Worm (Caenorhabditis elegans) whole organism, L1 larva: ENCODE results near the gene sars-1.

Experiments used
- aly-2 ChIP-seq: fragments of 150-350 bp; optimal IDR thresholded peaks from 2 replicates; lab custom pipeline; 2014; ENCODE audit warnings: missing biosample characterization, missing genetic modification characterization
- ama-1 ChIP-seq: fragments of 150-350 bp; optimal IDR thresholded peaks from 2 replicates; lab custom pipeline; 2014
- efl-3 ChIP-seq: fragments of 200-800 bp; sonication (Bioruptor generic); optimal IDR thresholded peaks from 2 replicates; lab custom pipeline; 2018; ENCODE audit warnings: mild to moderate bottlenecking, missing genetic modification characterization, missing compliant biosample characterization
- egl-27 ChIP-seq, 2 experiments: fragments of 150-350 bp in 1 of 2; sonication (generic microtip); optimal IDR thresholded peaks; 3 replicates each; lab custom pipeline; 2017 to 2018; ENCODE audit warnings: missing biosample characterization in 2 of 2, missing genetic modification characterization in 2 of 2, missing genetic modification reagents in 2 of 2
- fos-1 ChIP-seq: fragments of 150-350 bp; optimal IDR thresholded peaks from 2 replicates; lab custom pipeline; 2014; ENCODE audit warnings: missing biosample characterization, missing genetic modification characterization
- lin-35 ChIP-seq, 2 experiments: fragments of 150-350 bp; optimal IDR thresholded peaks; 2 replicates each; lab custom pipeline; 2014; ENCODE audit warnings: missing biosample characterization in 2 of 2, missing genetic modification characterization in 2 of 2, missing genetic modification reagents in 2 of 2
- nhr-237 ChIP-seq: fragments of 150-350 bp; optimal IDR thresholded peaks from 2 replicates; lab custom pipeline; 2014; ENCODE audit warnings: missing biosample characterization, missing genetic modification characterization
- pax-3 ChIP-seq: fragments of 200-800 bp; sonication (Bioruptor generic); optimal IDR thresholded peaks from 2 replicates; lab custom pipeline; 2018; ENCODE audit warnings: mild to moderate bottlenecking, missing genetic modification characterization, moderate library complexity, missing compliant biosample characterization
- pqm-1 ChIP-seq: sonication (generic microtip); optimal IDR thresholded peaks from 3 replicates; lab custom pipeline; 2017; ENCODE audit warnings: missing biosample characterization, missing genetic modification characterization
- swsn-7 ChIP-seq: sonication (generic microtip); optimal IDR thresholded peaks from 2 replicates; lab custom pipeline; 2016; ENCODE audit warnings: missing genetic modification characterization, missing compliant biosample characterization
- tbx-2 ChIP-seq: sonication (generic microtip); optimal IDR thresholded peaks from 2 replicates; lab custom pipeline; 2016; ENCODE audit warnings: missing genetic modification characterization, missing compliant biosample characterization
- unc-62 ChIP-seq: fragments of 150-350 bp; optimal IDR thresholded peaks from 2 replicates; lab custom pipeline; 2014; ENCODE audit warnings: missing biosample characterization, missing genetic modification reagents, missing genetic modification characterization

DNA sequence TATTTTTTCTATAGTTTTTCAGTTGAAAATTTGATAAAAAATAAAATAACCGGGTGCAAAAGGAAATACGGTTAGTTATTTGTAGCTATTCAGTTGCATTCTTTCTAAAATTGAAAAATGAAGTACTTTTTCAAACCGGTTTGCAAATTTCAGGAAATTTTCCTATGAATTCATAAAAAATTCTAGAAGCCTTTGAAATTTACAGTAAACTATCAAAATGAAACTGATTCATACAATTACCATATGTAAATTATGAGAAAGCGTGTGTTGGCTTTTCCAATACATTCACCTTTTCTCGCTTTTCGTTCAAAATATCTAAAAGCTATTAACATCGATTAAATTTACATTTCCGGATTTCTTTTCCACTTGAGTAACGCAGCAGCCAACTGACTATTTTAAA lies 13.5 kb downstream of the sars-1 start, which contains the start of gene ent-7:
- TF ChIP-seq swsn-7 (tag; lab: Kevin White, UChicago) (no peak), unc-62 (no peak), ama-1 (lab: Kevin White, UChicago) (no peak), fos-1 (tag; lab: Kevin White, UChicago) (no peak), lin-35 (GFP tag; optimal IDR thresholded peaks at IDR 0.05; lab: Kevin White, UChicago) (no peak), pqm-1 (tag; lab: Kevin White, UChicago) (no peak), egl-27 (tag; optimal IDR thresholded peaks at IDR 0.05; lab: Kevin White, UChicago) (no peak), nhr-237 (tag; lab: Kevin White, UChicago) (no peak), pax-3 (tag; lab: Kevin White, UChicago) (no peak), aly-2 (tag; lab: Kevin White, UChicago) (no peak), tbx-2 (tag; lab: Kevin White, UChicago) (no peak), efl-3 (no peak)
